Worm (Caenorhabditis elegans) whole organism, mixed stage, embryonic: ENCODE measurements around the gene R09E10.2.

Experiments
- bed-3 ChIP-seq: fragments of 200-800 bp; sonication (Bioruptor generic); optimal IDR thresholded peaks from 3 replicates; lab custom pipeline; 2018; ENCODE audit warnings: mild to moderate bottlenecking, missing genetic modification characterization, moderate library complexity, missing compliant biosample characterization

R09E10.2 gene

ce11 chrIV:10269137-10269933 is 48.8 kb downstream of the R09E10.2 start, which contains the start of the genes nspd-7 and Y43C5A.2:
TSS of gene nspd-7 (minus strand) at chrIV:10269187.
TSS of gene Y43C5A.2 (plus strand) at chrIV:10269883.
- no peak for TF ChIP-seq bed-3 (GFP tag; lab: Kevin White, UChicago)
